Fruit fly (Drosophila melanogaster) whole organism, embryonic: Measurements from ENCODE around the gene CG5139.
A peak's percentile ranks its signal among the peaks of the same experiment; 100 is the strongest.

Source experiments
- Asciz ChIP-seq: fragments of 200-800 bp; sonication (Bioruptor generic); optimal IDR thresholded peaks from 2 replicates; lab custom pipeline; 2017; ENCODE audit warnings: missing biosample characterization, mild to moderate bottlenecking, missing genetic modification characterization, missing genetic modification reagents
- CG10147 ChIP-seq: fragments of 200-800 bp; sonication (Bioruptor generic); optimal IDR thresholded peaks from 2 replicates; lab custom pipeline; 2019; ENCODE audit warnings: missing biosample characterization, mild to moderate bottlenecking, missing genetic modification characterization, moderate library complexity
- CG10267 ChIP-seq: fragments of 200-800 bp; sonication (Bioruptor generic); optimal IDR thresholded peaks from 2 replicates; lab custom pipeline; 2018; ENCODE audit warnings: missing biosample characterization, mild to moderate bottlenecking, missing genetic modification characterization, moderate library complexity
- CG11560 ChIP-seq: fragments of 200-800 bp; sonication (Bioruptor generic); IDR thresholded peaks from 3 replicates; pipeline ENCODE4 v1.3.6; 2022; ENCODE audit warnings: missing biosample characterization, missing genetic modification characterization
- CG14441 ChIP-seq: fragments of 200-800 bp; sonication (Bioruptor generic); IDR thresholded peaks from 2 replicates; pipeline ENCODE4 v1.3.6; 2022; ENCODE audit warnings: missing biosample characterization, missing genetic modification characterization
- CG15479 ChIP-seq: fragments of 200-800 bp; sonication (Bioruptor generic); optimal IDR thresholded peaks from 3 replicates; lab custom pipeline; 2019; ENCODE audit warnings: missing biosample characterization, mild to moderate bottlenecking, missing genetic modification characterization, moderate library complexity
- CG15601 ChIP-seq: fragments of 200-800 bp; sonication (Bioruptor generic); optimal IDR thresholded peaks from 3 replicates; lab custom pipeline; 2019; ENCODE audit warnings: missing biosample characterization, mild to moderate bottlenecking, missing genetic modification characterization, moderate library complexity
- CG15696 ChIP-seq: fragments of 200-800 bp; sonication (Bioruptor generic); optimal IDR thresholded peaks from 2 replicates; lab custom pipeline; 2019; ENCODE audit warnings: missing biosample characterization, mild to moderate bottlenecking, missing genetic modification characterization, moderate library complexity
- CG17361 ChIP-seq: fragments of 200-800 bp; sonication (Bioruptor generic); IDR thresholded peaks from 3 replicates; pipeline ENCODE4 v1.3.6; 2022; ENCODE audit warnings: missing biosample characterization, missing genetic modification characterization
- CG17912 ChIP-seq: fragments of 200-800 bp; sonication (Bioruptor generic); optimal IDR thresholded peaks from 2 replicates; lab custom pipeline; 2018; ENCODE audit warnings: missing biosample characterization, mild to moderate bottlenecking, missing genetic modification characterization
- CG2116 ChIP-seq: fragments of 200-800 bp; sonication (Bioruptor generic); optimal IDR thresholded peaks from 3 replicates; lab custom pipeline; 2018; ENCODE audit warnings: missing biosample characterization, mild to moderate bottlenecking, missing genetic modification characterization
- CG33213 ChIP-seq: fragments of 200-800 bp; sonication (Bioruptor generic); optimal IDR thresholded peaks from 3 replicates; lab custom pipeline; 2016; ENCODE audit warnings: missing biosample characterization, missing genetic modification characterization
- CG34224 ChIP-seq: fragments of 200-800 bp; sonication (Bioruptor generic); IDR thresholded peaks from 3 replicates; pipeline ENCODE4 v1.3.6; 2022; ENCODE audit warnings: missing biosample characterization, missing genetic modification characterization; ENCODE audit not compliant: partially characterized antibody
- CG4328 ChIP-seq: fragments of 200-800 bp; sonication (Bioruptor generic); optimal IDR thresholded peaks from 3 replicates; lab custom pipeline; 2017; ENCODE audit warnings: missing biosample characterization, missing genetic modification reagents, missing genetic modification characterization
- CG9876 ChIP-seq: fragments of 200-800 bp; sonication (Bioruptor generic); optimal IDR thresholded peaks from 2 replicates; lab custom pipeline; 2016; ENCODE audit warnings: missing biosample characterization, missing genetic modification characterization
- CoRest ChIP-seq: fragments of 200-800 bp; sonication (Bioruptor generic); optimal IDR thresholded peaks from 3 replicates; lab custom pipeline; 2018; ENCODE audit warnings: missing biosample characterization, mild to moderate bottlenecking, missing genetic modification characterization, moderate library complexity
- Dref ChIP-seq: fragments of 200-800 bp; sonication (Bioruptor generic); IDR thresholded peaks from 2 replicates; pipeline ENCODE4 v1.3.6; 2022; ENCODE audit warnings: missing biosample characterization, missing genetic modification characterization
- H2.0 ChIP-seq: fragments of 200-800 bp; sonication (Bioruptor generic); IDR thresholded peaks from 2 replicates; pipeline ENCODE4 v1.3.6; 2022; ENCODE audit warnings: missing biosample characterization, missing genetic modification characterization
- Hmx ChIP-seq: fragments of 200-800 bp; sonication (Bioruptor generic); optimal IDR thresholded peaks from 2 replicates; lab custom pipeline; 2016; ENCODE audit warnings: missing biosample characterization, missing genetic modification characterization
- Hr78 ChIP-seq, 2 experiments: fragments of 200-800 bp in 1 of 2; fragments of >200 bp in 1 of 2; sonication (Bioruptor generic) in 1 of 2; optimal IDR thresholded peaks; 2 replicates each; lab custom pipeline; 2017 to 2019; ENCODE audit warnings: missing biosample characterization in 2 of 2, missing genetic modification characterization in 2 of 2, mild to moderate bottlenecking in 1 of 2, moderate library complexity in 1 of 2
- Myb ChIP-seq: fragments of 200-800 bp; sonication (Bioruptor generic); optimal IDR thresholded peaks from 2 replicates; lab custom pipeline; 2016; ENCODE audit warnings: missing biosample characterization, missing genetic modification characterization
- Opbp ChIP-seq: fragments of 200-800 bp; sonication (Bioruptor generic); IDR thresholded peaks from 3 replicates; pipeline ENCODE4 v1.3.6; 2022; ENCODE audit warnings: missing biosample characterization, missing genetic modification characterization; ENCODE audit not compliant: partially characterized antibody
- Optix ChIP-seq: fragments of 200-800 bp; sonication (Bioruptor generic); IDR thresholded peaks from 3 replicates; pipeline ENCODE4 v1.3.6; 2022; ENCODE audit warnings: missing biosample characterization, missing genetic modification characterization
- Scr ChIP-seq: fragments of 200-800 bp; sonication (Bioruptor generic); IDR thresholded peaks from 2 replicates; pipeline ENCODE4 v1.3.6; 2022; ENCODE audit warnings: missing biosample characterization, missing genetic modification characterization; ENCODE audit not compliant: partially characterized antibody
- bsh ChIP-seq, 2 experiments: fragments of 200-800 bp; sonication (Bioruptor generic); optimal IDR thresholded peaks; 2 replicates each; lab custom pipeline; 2017 to 2018; ENCODE audit warnings: mild to moderate bottlenecking in 2 of 2, missing biosample characterization in 2 of 2, missing genetic modification characterization in 2 of 2, moderate library complexity in 1 of 2
- cg ChIP-seq: fragments of 200-800 bp; sonication (Bioruptor generic); optimal IDR thresholded peaks from 3 replicates; lab custom pipeline; 2019; ENCODE audit warnings: missing biosample characterization, mild to moderate bottlenecking, missing genetic modification characterization, moderate library complexity
- chif ChIP-seq, 2 experiments: fragments of 200-800 bp; sonication (Bioruptor generic); optimal IDR thresholded peaks; 3 replicates each; lab custom pipeline; 2016; ENCODE audit warnings: missing biosample characterization in 2 of 2, missing genetic modification characterization in 2 of 2
- chm ChIP-seq: fragments of 200-800 bp; sonication (Bioruptor generic); IDR thresholded peaks from 2 replicates; pipeline ENCODE4 v1.3.6; 2022; ENCODE audit warnings: missing biosample characterization, missing genetic modification characterization
- chn ChIP-seq: fragments of 200-800 bp; sonication (Bioruptor generic); optimal IDR thresholded peaks from 2 replicates; lab custom pipeline; 2016; ENCODE audit warnings: missing biosample characterization, missing genetic modification characterization
- ci ChIP-seq: fragments of 200-800 bp; sonication (Bioruptor generic); IDR thresholded peaks from 3 replicates; pipeline ENCODE4 v1.3.6; 2022; ENCODE audit warnings: missing biosample characterization, missing genetic modification characterization
- crc ChIP-seq: fragments of 200-800 bp; sonication (Bioruptor generic); optimal IDR thresholded peaks from 2 replicates; lab custom pipeline; 2016; ENCODE audit warnings: missing biosample characterization, missing genetic modification characterization
- dimm ChIP-seq: fragments of 200-800 bp; sonication (Bioruptor generic); IDR thresholded peaks from 2 replicates; pipeline ENCODE4 v1.3.6; 2022; ENCODE audit warnings: missing biosample characterization, missing genetic modification characterization
- dm ChIP-seq: fragments of 200-800 bp; sonication (Bioruptor generic); optimal IDR thresholded peaks from 3 replicates; lab custom pipeline; 2016; ENCODE audit warnings: missing biosample characterization, missing genetic modification characterization
- en ChIP-seq: fragments of 200-800 bp; sonication (Bioruptor generic); optimal IDR thresholded peaks from 2 replicates; lab custom pipeline; 2016; ENCODE audit warnings: missing biosample characterization, missing genetic modification characterization
- fu2 ChIP-seq: fragments of 200-800 bp; sonication (Bioruptor generic); optimal IDR thresholded peaks from 2 replicates; lab custom pipeline; 2016; ENCODE audit warnings: missing biosample characterization, missing genetic modification characterization
- grn ChIP-seq: fragments of 200-800 bp; sonication (Bioruptor generic); optimal IDR thresholded peaks from 3 replicates; lab custom pipeline; 2017; ENCODE audit warnings: missing biosample characterization, missing genetic modification characterization
- h ChIP-seq: fragments of >200 bp; optimal IDR thresholded peaks from 2 replicates; lab custom pipeline; 2017
- jigr1 ChIP-seq: fragments of 200-800 bp; sonication (Bioruptor generic); IDR thresholded peaks from 3 replicates; pipeline ENCODE4 v1.3.6; 2022; ENCODE audit warnings: missing biosample characterization, missing genetic modification characterization
- oc ChIP-seq: fragments of 200-800 bp; sonication (Bioruptor generic); optimal IDR thresholded peaks from 2 replicates; lab custom pipeline; 2018; ENCODE audit warnings: missing biosample characterization, mild to moderate bottlenecking, missing genetic modification characterization, moderate library complexity
- pan ChIP-seq, 4 experiments: fragments of >200 bp in 3 of 4; fragments of 200-800 bp in 1 of 4; sonication (Bioruptor generic) in 1 of 4; optimal IDR thresholded peaks in 3 of 4; IDR thresholded peaks in 1 of 4; 2 replicates each; pipeline versions ENCODE4 v1.3.6 to Lab custom; 2017 to 2022; ENCODE audit warnings: missing biosample characterization in 2 of 4, missing genetic modification characterization in 2 of 4, mixed read lengths in 1 of 4
- ranshi ChIP-seq: fragments of 200-800 bp; sonication (Bioruptor generic); IDR thresholded peaks from 2 replicates; pipeline ENCODE4 v1.3.6; 2022; ENCODE audit warnings: missing biosample characterization, missing genetic modification characterization
- scrt ChIP-seq: fragments of 200-800 bp; sonication (Bioruptor generic); optimal IDR thresholded peaks from 2 replicates; lab custom pipeline; 2018; ENCODE audit warnings: missing biosample characterization, mild to moderate bottlenecking, missing genetic modification characterization, moderate library complexity
- sob ChIP-seq: fragments of 200-800 bp; sonication (Bioruptor generic); IDR thresholded peaks from 2 replicates; pipeline ENCODE4 v1.3.6; 2022; ENCODE audit warnings: missing biosample characterization, missing genetic modification characterization
- sr ChIP-seq: fragments of 200-800 bp; sonication (Bioruptor generic); IDR thresholded peaks from 3 replicates; pipeline ENCODE4 v1.3.6; 2022; ENCODE audit warnings: missing biosample characterization, missing genetic modification characterization
- toy ChIP-seq: fragments of 200-800 bp; sonication (Bioruptor generic); IDR thresholded peaks from 2 replicates; pipeline ENCODE4 v1.3.6; 2022; ENCODE audit warnings: missing biosample characterization, missing genetic modification characterization
- trem ChIP-seq: fragments of 200-800 bp; optimal IDR thresholded peaks from 3 replicates; lab custom pipeline; 2019; ENCODE audit warnings: missing biosample characterization, mild to moderate bottlenecking, missing genetic modification characterization, moderate library complexity
- unc-4 ChIP-seq: fragments of 200-800 bp; sonication (Bioruptor generic); IDR thresholded peaks from 2 replicates; pipeline ENCODE4 v1.3.6; 2022; ENCODE audit warnings: missing biosample characterization, missing genetic modification characterization; ENCODE audit not compliant: partially characterized antibody
- zf30C ChIP-seq: fragments of 200-800 bp; sonication (Bioruptor generic); optimal IDR thresholded peaks from 3 replicates; lab custom pipeline; 2018; ENCODE audit warnings: missing biosample characterization, mild to moderate bottlenecking, missing genetic modification characterization

The CG5139 gene

dm6 chr2L:1157679-1158518 is 41.2 kb downstream of the CG5139 start, which contains the start of gene capt (continued):
- TF ChIP-seq CG14441 (GFP tag; lab: Robert Waterston, UW) (peak; percentile 54), fu2 (GFP tag; lab: Kevin White, UChicago) (peak; percentile 10), Hr78 (GFP tag; optimal IDR thresholded peaks at IDR 0.05; lab: Kevin White, UChicago) (no peak), toy (no peak), Optix (GFP tag; lab: Robert Waterston, UW) (no peak), sr (GFP tag; lab: Robert Waterston, UW) (peak; percentile 86), CG15479 (GFP tag; lab: Kevin White, UChicago) (peak; percentile 38), CG17912 (GFP tag; lab: Kevin White, UChicago) (no peak), ranshi (GFP tag; lab: Robert Waterston, UW) (peak; percentile 20; the same call in 1 of the 2 replicates), jigr1 (peak; percentile 75; the same call in 2 of the 3 replicates), trem (peak; percentile 9), chn (GFP tag; lab: Kevin White, UChicago) (peak; percentile 14), chif (GFP tag; optimal IDR thresholded peaks at IDR 0.05; lab: Kevin White, UChicago) (peak in 1 of 2 experiments; percentile 38), Scr (GFP tag; lab: Robert Waterston, UW) (no peak; the same call in 1 of the 2 replicates), CG34224 (GFP tag; lab: Robert Waterston, UW) (no peak), en (GFP tag; lab: Kevin White, UChicago) (no peak), Myb (GFP tag; lab: Kevin White, UChicago) (peak; percentile 10), CG10267 (tag; lab: Kevin White, UChicago) (peak; percentile 21), CG4328 (no peak), zf30C (no peak), scrt (peak; percentile 36), H2.0 (GFP tag; lab: Robert Waterston, UW) (0 out of 2 replicates have a peak, but pooled peaks have one; percentile 7), Hmx (GFP tag; lab: Kevin White, UChicago) (no peak), oc (tag; lab: Kevin White, UChicago) (no peak), Asciz (no peak), unc-4 (GFP tag; lab: Robert Waterston, UW) (no peak), Opbp (GFP tag; lab: Robert Waterston, UW) (no peak), CG10147 (no peak), Dref (GFP tag; lab: Robert Waterston, UW) (no peak), chm (GFP tag; lab: Robert Waterston, UW) (no peak), CG15601 (no peak), sob (GFP tag; lab: Robert Waterston, UW) (peak; percentile 8; the same call in 1 of the 2 replicates), CG2116 (GFP tag; lab: Kevin White, UChicago) (peak; percentile 6), ci (GFP tag; lab: Robert Waterston, UW) (peak; percentile 57; the same call in 1 of the 3 replicates), bsh (GFP tag; optimal IDR thresholded peaks at IDR 0.05; lab: Kevin White, UChicago) (peak in 1 of 2 experiments; percentile 11), crc (no peak), CoRest (peak; percentile 56), pan (optimal IDR thresholded peaks at IDR 0.05; lab: Kevin White, UChicago) (no peak), pan (GFP tag; optimal IDR thresholded peaks at IDR 0.05 in 1 of 2, IDR thresholded peaks at IDR 0.05 in 1 of 2) (peak in 1 of 2 experiments; percentile 42), CG15696 (tag; lab: Kevin White, UChicago) (peak; percentile 24), CG17361 (peak; percentile 58; the same call in 2 of the 3 replicates), h (lab: Kevin White, UChicago) (no peak), CG11560 (tag; lab: Robert Waterston, UW) (no peak), cg (GFP tag; lab: Kevin White, UChicago) (peak; percentile 91), dm (GFP tag; lab: Kevin White, UChicago) (peak; percentile 16), CG9876 (GFP tag; lab: Kevin White, UChicago) (no peak), CG33213 (GFP tag; lab: Kevin White, UChicago) (no peak), dimm (GFP tag; lab: Robert Waterston, UW) (no peak), grn (peak; percentile 11)
